Worm (Caenorhabditis elegans): Measurements from ENCODE around the gene C01G12.13.

The C01G12.13 gene

DNA sequence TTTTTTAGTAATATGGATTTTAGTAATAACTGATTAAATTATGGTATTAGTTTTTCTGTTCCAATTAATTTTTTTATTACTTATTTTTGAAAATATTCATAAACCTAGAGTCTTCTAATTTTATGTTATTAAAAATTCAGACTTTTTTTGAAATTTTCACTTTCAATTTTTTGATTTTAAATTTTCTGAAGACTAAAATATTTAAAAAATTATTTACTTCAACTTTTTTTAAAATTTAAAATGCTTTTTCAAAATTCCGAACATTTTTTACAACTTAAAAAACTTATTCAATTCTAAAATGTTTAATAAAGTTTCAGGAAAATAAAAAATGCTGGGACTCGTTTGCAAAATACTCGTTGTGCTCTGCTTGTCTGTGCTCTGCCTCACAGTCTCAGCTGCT is 25.9 kb upstream of the C01G12.13 start, which contains the start of gene nlp-41:
nlp-41 (plus strand) TSS at position 301 of the 400 bp plus-strand sequence.
- TF ChIP-seq sea-1 (GFP tag; conservative IDR thresholded peaks at IDR 0.05), result no peak
- TF ChIP-seq ceh-13 (GFP tag; optimal IDR thresholded peaks at IDR 0.05), result no peak

DNA sequence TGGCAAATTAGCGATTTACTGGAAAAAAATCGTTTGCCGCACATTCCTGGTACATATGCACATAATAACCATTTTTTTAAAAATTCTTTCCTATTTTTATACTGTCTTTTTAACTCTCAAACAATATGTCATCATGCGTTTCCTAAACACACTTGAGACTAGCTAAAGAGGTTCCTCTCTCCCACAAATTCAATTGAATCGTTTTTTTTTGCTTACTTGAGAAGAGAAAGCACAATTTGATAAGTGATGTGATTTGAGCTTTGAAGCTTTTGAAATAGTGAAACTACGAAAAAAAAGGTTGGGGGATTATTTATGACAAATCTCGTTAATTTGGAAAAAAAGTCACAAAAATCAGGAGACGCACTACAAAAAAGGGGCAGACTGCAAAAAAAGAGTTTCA is 21.5 kb upstream of the C01G12.13 start:
- no peak for TF ChIP-seq ceh-36 (tag; optimal IDR thresholded peaks at IDR 0.05)
- TF ChIP-seq hmbx-1 (tag; optimal IDR thresholded peaks at IDR 0.05), result no peak
- TF ChIP-seq B0310.2 (tag; optimal IDR thresholded peaks at IDR 0.05), result no peak
- TF ChIP-seq scrt-1 (GFP tag; IDR thresholded peaks at IDR 0.05), result no peak
- TF ChIP-seq ama-1 (optimal IDR thresholded peaks at IDR 0.05), result no peak
- TF ChIP-seq tbx-37 (GFP tag; conservative IDR thresholded peaks at IDR 0.05), result no peak
- no peak for TF ChIP-seq sea-1 (GFP tag; conservative IDR thresholded peaks at IDR 0.05)
- TF ChIP-seq F13C5.2 (tag; optimal IDR thresholded peaks at IDR 0.05), result no peak
- TF ChIP-seq hnd-1 (tag; optimal IDR thresholded peaks at IDR 0.05), result no peak
- no peak for TF ChIP-seq flt-1 (GFP tag; IDR thresholded peaks at IDR 0.05)
- TF ChIP-seq hmg-4 (GFP tag; optimal IDR thresholded peaks at IDR 0.05), result no peak
- no peak for TF ChIP-seq pes-1 (GFP tag; IDR thresholded peaks at IDR 0.05)
- TF ChIP-seq tra-4 (tag; optimal IDR thresholded peaks at IDR 0.05), result no peak
- no peak for TF ChIP-seq tbx-11 (GFP tag; IDR thresholded peaks at IDR 0.05)
- no peak for TF ChIP-seq ceh-13 (GFP tag; optimal IDR thresholded peaks at IDR 0.05)
- no peak for TF ChIP-seq aly-1 (tag; optimal IDR thresholded peaks at IDR 0.05)

DNA sequence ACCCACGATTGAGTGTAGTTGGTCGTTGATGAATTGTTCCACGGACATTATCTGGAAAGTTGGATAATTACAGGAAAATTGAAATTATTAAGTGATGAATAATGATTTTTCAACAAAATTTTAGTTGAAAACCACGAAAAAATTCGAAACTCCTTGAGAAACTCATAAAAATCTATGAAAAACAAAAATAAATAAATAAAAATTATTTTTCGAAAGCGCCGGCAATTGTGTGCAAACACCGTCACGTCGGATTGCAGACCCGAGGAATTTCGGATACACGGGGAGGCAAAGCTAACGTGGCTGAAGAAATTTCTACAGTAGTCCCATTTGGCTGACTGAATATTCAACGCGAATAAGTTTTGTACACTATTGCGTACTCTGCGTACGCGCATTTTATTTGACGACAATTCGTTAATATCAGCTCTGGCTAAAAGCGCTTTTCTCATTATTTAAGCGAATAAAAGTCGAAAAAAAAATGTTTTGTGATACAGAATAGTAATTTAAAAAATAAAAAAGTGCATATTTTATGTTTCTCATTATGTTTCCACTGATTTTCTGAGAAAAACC is 14.9 kb upstream of the C01G12.13 start, which contains the start of gene mog-4:
mog-4 (minus strand) TSS at position 51 of the 567 bp plus-strand sequence.
- TF ChIP-seq tbx-37 (GFP tag; conservative IDR thresholded peaks at IDR 0.05) (peak; percentile 91), pes-1 (GFP tag; IDR thresholded peaks at IDR 0.05) (peak; percentile 73), sea-1 (GFP tag; conservative IDR thresholded peaks at IDR 0.05) (peak; percentile 41; the same call in 1 of the 2 replicates), F13C5.2 (tag; optimal IDR thresholded peaks at IDR 0.05) (peak; percentile 71), scrt-1 (GFP tag; IDR thresholded peaks at IDR 0.05) (peak; percentile 69), tbx-11 (GFP tag; IDR thresholded peaks at IDR 0.05) (peak; percentile 68)

DNA sequence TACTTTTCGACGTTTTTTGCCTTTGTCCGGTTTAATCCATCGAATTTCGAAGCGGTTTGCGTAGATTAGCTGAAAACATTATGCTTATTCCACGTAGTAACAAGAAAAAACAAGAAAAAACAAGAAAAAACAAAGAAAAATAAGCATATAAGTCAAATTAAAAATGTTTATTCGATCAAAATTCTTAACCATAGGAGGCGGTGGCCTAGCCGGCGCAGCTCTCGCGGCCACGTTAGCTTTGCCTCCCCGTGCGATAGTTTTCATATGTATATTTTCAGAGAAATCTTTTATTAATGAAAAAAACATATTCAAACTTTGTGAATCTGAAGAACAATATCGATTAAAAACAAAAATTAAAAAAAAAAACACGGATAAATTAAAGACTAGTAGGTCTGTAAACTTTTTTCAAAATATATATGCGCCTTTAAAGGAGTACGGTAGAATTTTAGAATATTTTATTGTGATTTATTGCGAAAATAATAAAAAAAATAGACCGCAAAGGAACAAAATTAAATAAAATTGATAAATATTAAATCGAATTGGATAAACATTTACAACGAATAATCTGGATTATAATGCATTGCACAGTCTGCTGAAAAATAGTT is 12.7 kb upstream of the C01G12.13 start:
- TF ChIP-seq tbx-37 (GFP tag; conservative IDR thresholded peaks at IDR 0.05), result peak; percentile 46

DNA sequence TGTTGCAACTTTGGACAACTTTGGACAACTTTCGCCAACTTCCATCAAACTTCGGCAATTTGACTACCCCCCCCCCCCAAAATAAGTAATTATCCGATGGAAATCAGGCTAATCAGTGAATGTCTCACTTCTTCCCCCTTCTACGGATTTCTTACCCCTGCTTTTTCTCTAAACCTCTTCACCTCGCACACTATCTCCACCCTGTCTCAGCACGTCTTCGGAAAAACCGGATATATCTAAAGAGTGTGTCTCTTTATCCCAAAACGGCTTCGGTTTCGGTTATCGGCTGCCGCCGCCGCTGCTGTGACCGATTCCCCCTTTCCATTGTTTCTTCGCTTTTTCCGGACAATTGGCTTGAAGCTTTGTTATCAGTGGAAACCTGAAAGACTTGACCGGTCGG is 8.7 kb upstream of the C01G12.13 start:
- no peak for TF ChIP-seq hmg-4 (GFP tag; optimal IDR thresholded peaks at IDR 0.05)
- TF ChIP-seq aly-1 (tag; optimal IDR thresholded peaks at IDR 0.05), result no peak
- no peak for TF ChIP-seq sea-1 (GFP tag; conservative IDR thresholded peaks at IDR 0.05)
- no peak for TF ChIP-seq F13C5.2 (tag; optimal IDR thresholded peaks at IDR 0.05)
- no peak for TF ChIP-seq tbx-11 (GFP tag; IDR thresholded peaks at IDR 0.05)
- TF ChIP-seq hnd-1 (tag; optimal IDR thresholded peaks at IDR 0.05), result no peak
- TF ChIP-seq pes-1 (GFP tag; IDR thresholded peaks at IDR 0.05), result no peak
- TF ChIP-seq ets-7 (tag; optimal IDR thresholded peaks at IDR 0.05), result no peak
- TF ChIP-seq ceh-13 (GFP tag; optimal IDR thresholded peaks at IDR 0.05), result no peak
- no peak for TF ChIP-seq ama-1 (optimal IDR thresholded peaks at IDR 0.05)
- no peak for TF ChIP-seq ceh-36 (tag; optimal IDR thresholded peaks at IDR 0.05)
- TF ChIP-seq scrt-1 (GFP tag; IDR thresholded peaks at IDR 0.05), result no peak
- no peak for TF ChIP-seq B0310.2 (tag; optimal IDR thresholded peaks at IDR 0.05)
- no peak for TF ChIP-seq tbx-37 (GFP tag; conservative IDR thresholded peaks at IDR 0.05)
- TF ChIP-seq hmbx-1 (tag; optimal IDR thresholded peaks at IDR 0.05), result no peak
- no peak for TF ChIP-seq tra-4 (tag; optimal IDR thresholded peaks at IDR 0.05)
- no peak for TF ChIP-seq flt-1 (GFP tag; IDR thresholded peaks at IDR 0.05)

DNA sequence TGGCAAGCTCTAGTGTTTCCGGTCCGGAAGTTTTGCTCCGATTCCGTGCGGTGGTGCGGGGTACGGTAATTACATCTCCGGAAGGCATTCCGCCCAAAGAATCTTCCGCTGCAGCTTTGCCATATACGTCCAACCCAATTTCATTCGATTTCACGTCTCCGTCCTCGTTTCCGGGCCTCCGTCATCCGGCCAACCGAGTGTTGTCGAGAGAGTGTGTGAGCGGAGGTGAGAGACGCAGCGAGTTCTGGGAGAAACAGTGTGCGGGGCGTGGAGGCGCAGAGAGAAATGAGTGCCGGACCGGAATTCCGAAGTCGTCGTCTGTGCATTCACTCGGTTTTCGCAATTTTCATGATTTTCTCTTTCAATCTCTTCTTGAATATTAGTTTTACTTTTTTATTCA is 7.2 kb upstream of the C01G12.13 start:
- TF ChIP-seq ceh-36 (tag; optimal IDR thresholded peaks at IDR 0.05), result no peak
- TF ChIP-seq hmg-4 (GFP tag; optimal IDR thresholded peaks at IDR 0.05), result peak; percentile 26

DNA sequence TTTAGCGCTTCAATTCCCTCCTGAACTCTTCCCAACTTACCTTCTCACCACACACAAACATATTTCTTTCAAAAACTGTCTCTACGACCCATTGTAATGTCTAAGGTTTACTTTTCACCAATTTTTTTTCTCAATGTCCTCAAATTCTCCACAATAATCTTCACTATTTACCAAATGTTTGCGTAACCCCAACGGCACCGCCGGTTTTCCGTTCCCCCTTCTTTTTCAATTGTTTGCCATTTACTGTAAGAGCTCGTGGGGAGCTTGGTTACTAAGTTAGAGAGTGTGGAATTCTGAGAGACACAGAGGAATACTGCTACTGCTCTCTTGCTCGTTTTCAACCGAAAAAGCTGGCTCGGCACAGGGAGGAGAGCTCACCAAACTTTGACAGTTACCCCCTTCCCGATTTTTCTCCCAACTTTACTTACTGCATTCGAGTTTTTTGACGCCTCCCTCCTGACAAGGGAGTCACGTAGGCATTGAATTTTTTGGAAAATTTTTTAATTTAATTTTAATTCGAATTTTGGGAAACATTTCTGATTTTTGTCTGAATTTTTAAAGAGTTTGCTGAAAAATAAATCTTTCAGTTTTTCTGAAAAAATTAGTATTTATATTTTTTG is 5.9 kb upstream of the C01G12.13 start:
- TF ChIP-seq ceh-13 (GFP tag; optimal IDR thresholded peaks at IDR 0.05) (no peak), B0310.2 (tag; optimal IDR thresholded peaks at IDR 0.05) (no peak), flt-1 (GFP tag; IDR thresholded peaks at IDR 0.05) (no peak), aly-1 (tag; optimal IDR thresholded peaks at IDR 0.05) (no peak)

DNA sequence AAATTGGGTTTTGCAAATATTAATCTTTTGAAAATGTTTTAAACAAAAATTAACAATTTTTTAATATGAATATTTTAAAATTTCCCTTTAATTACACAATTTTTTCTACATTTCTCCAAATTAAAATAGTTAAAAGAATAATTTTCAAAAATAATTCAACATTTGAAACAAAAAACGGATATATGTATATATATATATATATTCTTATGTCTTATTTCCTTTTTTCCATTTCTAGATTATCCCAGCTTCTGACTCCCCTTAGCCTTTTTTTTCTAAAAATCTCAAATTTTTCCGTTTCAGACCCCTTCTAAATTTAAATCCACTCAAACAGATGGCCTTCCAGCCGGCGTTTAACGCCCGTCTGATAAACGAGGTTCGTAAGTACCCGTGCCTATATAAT is 3.2 kb upstream of the C01G12.13 start, which contains the start of gene madf-5:
madf-5 (plus strand) TSS at position 301 of the 400 bp plus-strand sequence.
- no peak for TF ChIP-seq pes-1 (GFP tag; IDR thresholded peaks at IDR 0.05)
- TF ChIP-seq F13C5.2 (tag; optimal IDR thresholded peaks at IDR 0.05), result no peak
- TF ChIP-seq flt-1 (GFP tag; IDR thresholded peaks at IDR 0.05), result no peak
- TF ChIP-seq sea-1 (GFP tag; conservative IDR thresholded peaks at IDR 0.05), result no peak
- TF ChIP-seq ceh-13 (GFP tag; optimal IDR thresholded peaks at IDR 0.05), result no peak
- no peak for TF ChIP-seq hnd-1 (tag; optimal IDR thresholded peaks at IDR 0.05)
- TF ChIP-seq tra-4 (tag; optimal IDR thresholded peaks at IDR 0.05), result no peak
- TF ChIP-seq hmg-4 (GFP tag; optimal IDR thresholded peaks at IDR 0.05), result no peak
- TF ChIP-seq scrt-1 (GFP tag; IDR thresholded peaks at IDR 0.05), result no peak
- no peak for TF ChIP-seq tbx-37 (GFP tag; conservative IDR thresholded peaks at IDR 0.05)
- no peak for TF ChIP-seq ama-1 (optimal IDR thresholded peaks at IDR 0.05)
- TF ChIP-seq hmbx-1 (tag; optimal IDR thresholded peaks at IDR 0.05), result no peak
- no peak for TF ChIP-seq ceh-36 (tag; optimal IDR thresholded peaks at IDR 0.05)
- TF ChIP-seq aly-1 (tag; optimal IDR thresholded peaks at IDR 0.05), result no peak
- no peak for TF ChIP-seq B0310.2 (tag; optimal IDR thresholded peaks at IDR 0.05)
- TF ChIP-seq ets-7 (tag; optimal IDR thresholded peaks at IDR 0.05), result no peak
- TF ChIP-seq tbx-11 (GFP tag; IDR thresholded peaks at IDR 0.05), result no peak
